Fruit fly (Drosophila melanogaster): ENCODE measurements around the gene bnb.

Gene bnb

dm6 chrX:18813049-18813448, 15.6 kb upstream of the bnb start, which contains the start of gene CG42450 (continued):
- TF ChIP-seq tna (GFP tag; IDR thresholded peaks at IDR 0.05; ENCODE audit: partially characterized antibody) (no peak), HLH3B (GFP tag; IDR thresholded peaks at IDR 0.05) (no peak), Scr (GFP tag; IDR thresholded peaks at IDR 0.05; ENCODE audit: partially characterized antibody) (0 out of 2 replicates have a peak, but pooled peaks have one; percentile 31), gce (GFP tag; IDR thresholded peaks at IDR 0.05) (no peak), Fer1 (GFP tag; optimal IDR thresholded peaks at IDR 0.05) (peak; percentile 40), CG34224 (GFP tag; IDR thresholded peaks at IDR 0.05; ENCODE audit: partially characterized antibody) (no peak), corto (GFP tag; optimal IDR thresholded peaks at IDR 0.05) (no peak), Hr78 (GFP tag; optimal IDR thresholded peaks at IDR 0.05) (no peak), ssp (GFP tag; IDR thresholded peaks at IDR 0.05) (no peak), sug (tag; optimal IDR thresholded peaks at IDR 0.05) (no peak), CG6813 (GFP tag; optimal IDR thresholded peaks at IDR 0.05) (no peak), Deaf1 (tag; optimal IDR thresholded peaks at IDR 0.05) (peak; percentile 95), pb (GFP tag; optimal IDR thresholded peaks at IDR 0.05) (no peak), gsb-n (tag; optimal IDR thresholded peaks at IDR 0.05) (no peak), gcm2 (GFP tag; optimal IDR thresholded peaks at IDR 0.05) (no peak), CG2202 (tag; optimal IDR thresholded peaks at IDR 0.05) (no peak), pho (GFP tag; optimal IDR thresholded peaks at IDR 0.05) (no peak), CG13894 (tag; optimal IDR thresholded peaks at IDR 0.05) (no peak), unpg (GFP tag; optimal IDR thresholded peaks at IDR 0.05) (no peak), CG7372 (GFP tag; IDR thresholded peaks at IDR 0.05) (no peak), pzg (GFP tag; optimal IDR thresholded peaks at IDR 0.05) (peak; percentile 13), dmrt99B (tag; optimal IDR thresholded peaks at IDR 0.05) (no peak), CG4617 (GFP tag; optimal IDR thresholded peaks at IDR 0.05; ENCODE audit: borderline replicate concordance) (no peak), nmo (GFP tag; optimal IDR thresholded peaks at IDR 0.05) (no peak), Med (GFP tag) (peak; percentile 59), ash1 (GFP tag; optimal IDR thresholded peaks at IDR 0.05) (no peak), CHES-1-like (GFP tag; optimal IDR thresholded peaks at IDR 0.05) (no peak), CG10979 (tag; optimal IDR thresholded peaks at IDR 0.05) (no peak), CG30403 (GFP tag; optimal IDR thresholded peaks at IDR 0.05) (no peak), Sox100B (GFP tag; optimal IDR thresholded peaks at IDR 0.05) (no peak), C15 (GFP tag; IDR thresholded peaks at IDR 0.05) (no peak), vvl (GFP tag; IDR thresholded peaks at IDR 0.05) (no peak), CG10274 (GFP tag; optimal IDR thresholded peaks at IDR 0.05) (no peak), CG3281 (GFP tag; optimal IDR thresholded peaks at IDR 0.05) (no peak), peb (GFP tag; IDR thresholded peaks at IDR 0.05) (no peak), H15 (GFP tag; IDR thresholded peaks at IDR 0.05) (no peak), CG17912 (GFP tag; optimal IDR thresholded peaks at IDR 0.05) (no peak), Doc3 (GFP tag; IDR thresholded peaks at IDR 0.05; ENCODE audit: partially characterized antibody) (no peak), CG10209 (GFP tag; optimal IDR thresholded peaks at IDR 0.05) (no peak), unc-4 (GFP tag; IDR thresholded peaks at IDR 0.05; ENCODE audit: partially characterized antibody) (peak; percentile 47), en (GFP tag; optimal IDR thresholded peaks at IDR 0.05) (no peak), Dll (GFP tag; IDR thresholded peaks at IDR 0.05; ENCODE audit: partially characterized antibody) (peak; percentile 32; the same call in 1 of the 4 replicates), CG10565 (GFP tag; optimal IDR thresholded peaks at IDR 0.05) (no peak), CG2678 (tag; optimal IDR thresholded peaks at IDR 0.05) (no peak), BEAF-32 (GFP tag; optimal IDR thresholded peaks at IDR 0.05) (peak; percentile 29), wor (GFP tag; IDR thresholded peaks at IDR 0.05) (no peak), NfI (GFP tag; optimal IDR thresholded peaks at IDR 0.05) (no peak), Sin3A (optimal IDR thresholded peaks at IDR 0.05) (no peak), CG32772 (GFP tag; IDR thresholded peaks at IDR 0.05) (no peak), TFAM (GFP tag; optimal IDR thresholded peaks at IDR 0.05) (no peak)
